Worm (Caenorhabditis elegans): Measurements from ENCODE around the gene K07C11.10.

The K07C11.10 gene

ce11 chrV:8247311-8248105 lies 20.8 kb upstream of the K07C11.10 start (continued):
- TF ChIP-seq nhr-12 (tag; optimal IDR thresholded peaks at IDR 0.05): no peak
- TF ChIP-seq egl-27 (tag; optimal IDR thresholded peaks at IDR 0.05): peak; percentile 61
- peak; percentile 23 for TF ChIP-seq C34F6.9 (tag; optimal IDR thresholded peaks at IDR 0.05)

- no peak for TF ChIP-seq nhr-12 (tag; optimal IDR thresholded peaks at IDR 0.05)
- no peak for TF ChIP-seq sem-4 (tag; optimal IDR thresholded peaks at IDR 0.05)
- TF ChIP-seq nhr-25 (tag; optimal IDR thresholded peaks at IDR 0.05): no peak
- no peak for TF ChIP-seq nhr-23 (tag; optimal IDR thresholded peaks at IDR 0.05)
- TF ChIP-seq ceh-16 (tag; optimal IDR thresholded peaks at IDR 0.05): no peak
- TF ChIP-seq nhr-237 (tag; optimal IDR thresholded peaks at IDR 0.05): no peak
- no peak for TF ChIP-seq F13H6.1 (tag; optimal IDR thresholded peaks at IDR 0.05)
- no peak for TF ChIP-seq egl-27 (tag; optimal IDR thresholded peaks at IDR 0.05)
- no peak for TF ChIP-seq lin-11 (tag; optimal IDR thresholded peaks at IDR 0.05)
- TF ChIP-seq zag-1 (tag; optimal IDR thresholded peaks at IDR 0.05): no peak
- no peak for TF ChIP-seq aly-2 (tag; optimal IDR thresholded peaks at IDR 0.05)
These were observed 18.7 kb upstream of the K07C11.10 start, which contains the start of gene C16D9.5 for ce11 chrV:8245457-8245856. Gene C16D9.5, minus strand, starts transcription at chrV:8245557.

- TF ChIP-seq zag-1 (tag; optimal IDR thresholded peaks at IDR 0.05) (no peak), fos-1 (tag; optimal IDR thresholded peaks at IDR 0.05) (peak; percentile 73)
These were observed 16.5 kb upstream of the K07C11.10 start for ce11 chrV:8243201-8243600.

ce11 chrV:8242798-8243197 lies 16.1 kb upstream of the K07C11.10 start, which contains the start of gene C16D9.4:
Gene C16D9.4, minus strand, starts transcription at chrV:8242898.
- TF ChIP-seq lsy-2 (tag; optimal IDR thresholded peaks at IDR 0.05) (no peak), ceh-16 (tag; optimal IDR thresholded peaks at IDR 0.05) (no peak), nhr-21 (tag; optimal IDR thresholded peaks at IDR 0.05) (no peak), nhr-25 (tag; optimal IDR thresholded peaks at IDR 0.05) (no peak), nhr-6 (tag; optimal IDR thresholded peaks at IDR 0.05) (no peak)

- TF ChIP-seq unc-62 (GFP tag; optimal IDR thresholded peaks at IDR 0.05): no peak
- TF ChIP-seq unc-55 (GFP tag; optimal IDR thresholded peaks at IDR 0.05): no peak
- TF ChIP-seq elt-1 (tag; optimal IDR thresholded peaks at IDR 0.05): no peak
- TF ChIP-seq nhr-6 (tag; optimal IDR thresholded peaks at IDR 0.05): no peak
- TF ChIP-seq nhr-237 (tag; optimal IDR thresholded peaks at IDR 0.05): no peak
- TF ChIP-seq lsy-2 (tag; optimal IDR thresholded peaks at IDR 0.05): no peak
- no peak for TF ChIP-seq ceh-82 (tag; optimal IDR thresholded peaks at IDR 0.05)
- TF ChIP-seq Y55F3AM.14 (GFP tag; optimal IDR thresholded peaks at IDR 0.05): no peak
- TF ChIP-seq F13H6.1 (tag; optimal IDR thresholded peaks at IDR 0.05): no peak
These were observed 13.2 kb upstream of the K07C11.10 start, which contains the start of gene C16D9.3 for ce11 chrV:8239928-8240327. Gene C16D9.3, minus strand, starts transcription at chrV:8240028.

ce11 chrV:8238290-8238689 lies 11.6 kb upstream of the K07C11.10 start, which contains the start of gene rol-3:
Gene rol-3, minus strand, starts transcription at chrV:8238409.
- TF ChIP-seq F13H6.1 (tag; optimal IDR thresholded peaks at IDR 0.05) (no peak), unc-62 (GFP tag; optimal IDR thresholded peaks at IDR 0.05) (no peak), ama-1 (optimal IDR thresholded peaks at IDR 0.05) (no peak), nhr-12 (tag; optimal IDR thresholded peaks at IDR 0.05) (no peak), nhr-77 (tag; optimal IDR thresholded peaks at IDR 0.05) (no peak), Y55F3AM.14 (GFP tag; optimal IDR thresholded peaks at IDR 0.05) (no peak), nhr-21 (tag; optimal IDR thresholded peaks at IDR 0.05) (peak; percentile 60), nhr-11 (tag; optimal IDR thresholded peaks at IDR 0.05) (no peak), sma-3 (GFP tag; optimal IDR thresholded peaks at IDR 0.05) (peak; percentile 3), fos-1 (tag; optimal IDR thresholded peaks at IDR 0.05) (peak; percentile 26), snpc-4 (tag; optimal IDR thresholded peaks at IDR 0.05) (no peak), lsy-2 (tag; optimal IDR thresholded peaks at IDR 0.05) (peak in 1 of 2 experiments; percentile 44)

- TF ChIP-seq ama-1 (optimal IDR thresholded peaks at IDR 0.05) (no peak), gmeb-1 (tag; optimal IDR thresholded peaks at IDR 0.05) (peak; percentile 6), crh-2 (tag; optimal IDR thresholded peaks at IDR 0.05) (peak; percentile 48), nhr-129 (tag; optimal IDR thresholded peaks at IDR 0.05) (peak; percentile 45), C34F6.9 (tag; optimal IDR thresholded peaks at IDR 0.05) (peak; percentile 6), sma-3 (GFP tag; optimal IDR thresholded peaks at IDR 0.05) (peak; percentile 54), snpc-4 (tag; optimal IDR thresholded peaks at IDR 0.05) (peak; percentile 49), mbf-1 (tag; optimal IDR thresholded peaks at IDR 0.05) (no peak), fos-1 (tag; optimal IDR thresholded peaks at IDR 0.05) (no peak), nhr-21 (tag; optimal IDR thresholded peaks at IDR 0.05) (peak; percentile 29)
These were observed 8.6 kb upstream of the K07C11.10 start for ce11 chrV:8235331-8235730.
